Worm (Caenorhabditis elegans): ENCODE results near the gene pax-1.

DNA sequence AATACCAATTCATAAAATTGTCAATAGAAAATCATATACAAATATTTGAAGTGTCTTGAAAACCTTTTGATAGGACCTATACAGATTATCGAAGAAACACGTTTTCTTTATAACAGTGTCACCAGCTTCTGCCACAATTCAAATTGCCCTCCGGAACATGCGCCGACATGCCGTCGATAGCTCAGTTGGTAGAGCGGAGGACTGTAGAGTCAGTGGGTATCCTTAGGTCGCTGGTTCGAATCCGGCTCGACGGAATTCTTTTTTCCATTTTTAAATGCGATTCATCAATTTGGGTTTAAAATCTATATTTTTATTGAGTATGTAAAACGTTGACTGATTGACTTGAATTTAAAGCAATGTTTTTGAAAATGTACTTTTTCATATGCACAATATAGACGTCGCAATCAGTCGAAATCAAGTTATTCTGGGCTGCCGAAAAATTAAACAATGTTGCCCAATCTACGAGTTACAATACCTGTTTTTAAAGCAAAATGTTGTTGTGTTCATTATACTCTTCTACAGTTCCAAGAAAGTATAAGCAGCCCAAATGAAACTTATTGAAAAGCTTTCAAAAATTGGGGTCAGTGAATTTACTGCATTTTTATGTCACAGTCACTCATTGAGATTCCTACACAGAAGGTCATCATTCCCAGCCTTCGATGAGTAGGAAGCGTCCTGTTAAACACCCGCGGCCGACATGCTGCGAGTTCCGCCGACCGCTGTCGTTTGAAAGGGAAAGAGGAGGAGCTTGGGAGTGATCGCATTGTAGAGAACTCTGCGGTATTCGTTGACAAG is 22.8 kb downstream of the pax-1 start:
- no peak for TF ChIP-seq elt-1 (tag; optimal IDR thresholded peaks at IDR 0.05; ENCODE audit: borderline replicate concordance, insufficient read depth)
- TF ChIP-seq ztf-11 (tag; optimal IDR thresholded peaks at IDR 0.05) = no peak
- no peak for TF ChIP-seq nhr-237 (tag; optimal IDR thresholded peaks at IDR 0.05)
- no peak for TF ChIP-seq pha-4 (tag; optimal IDR thresholded peaks at IDR 0.05)
- TF ChIP-seq unc-120 (tag; optimal IDR thresholded peaks at IDR 0.05; ENCODE audit: poor library complexity, severe bottlenecking) = no peak
- no peak for TF ChIP-seq unc-39 (tag; optimal IDR thresholded peaks at IDR 0.05)
- no peak for TF ChIP-seq lin-13 (tag; optimal IDR thresholded peaks at IDR 0.05)
